Fruit fly (Drosophila melanogaster): ENCODE results near the gene CG8945.

The CG8945 gene

dm6 chrX:17107401-17107916 is 20.0 kb upstream of the CG8945 start, which contains the start of gene CG5004:
Gene CG5004, plus strand, starts transcription at chrX:17107582.
- TF ChIP-seq CG17801 (GFP tag; optimal IDR thresholded peaks at IDR 0.05; ENCODE audit: partially characterized antibody), result no peak

dm6 chrX:17106153-17106700 is 18.8 kb upstream of the CG8945 start:
- TF ChIP-seq CG17801 (GFP tag; optimal IDR thresholded peaks at IDR 0.05; ENCODE audit: partially characterized antibody), result no peak

- no peak for TF ChIP-seq CG17801 (GFP tag; optimal IDR thresholded peaks at IDR 0.05; ENCODE audit: partially characterized antibody)
Measured at dm6 chrX:17105707-17106106, 18.2 kb upstream of the CG8945 start, which contains the start of gene Arpc3B. Gene Arpc3B, minus strand, starts transcription at chrX:17105852.

- no peak for TF ChIP-seq CG17801 (GFP tag; optimal IDR thresholded peaks at IDR 0.05; ENCODE audit: partially characterized antibody)
Measured at dm6 chrX:17093900-17094446, 6.5 kb upstream of the CG8945 start.

dm6 chrX:17093431-17093830 is 6.0 kb upstream of the CG8945 start:
- no peak for TF ChIP-seq CG17801 (GFP tag; optimal IDR thresholded peaks at IDR 0.05; ENCODE audit: partially characterized antibody)

dm6 chrX:17091062-17091904 is 3.8 kb upstream of the CG8945 start, which contains the start of the genes CG16700 and CG4991:
Gene CG16700, plus strand, starts transcription at chrX:17091854.
Gene CG4991, plus strand, starts transcription at chrX:17091854.
- TF ChIP-seq CG17801 (GFP tag; optimal IDR thresholded peaks at IDR 0.05; ENCODE audit: partially characterized antibody), result peak; percentile 45

dm6 chrX:17090585-17090984 is 3.1 kb upstream of the CG8945 start:
- TF ChIP-seq CG17801 (GFP tag; optimal IDR thresholded peaks at IDR 0.05; ENCODE audit: partially characterized antibody), result no peak

- TF ChIP-seq CG17801 (GFP tag; optimal IDR thresholded peaks at IDR 0.05; ENCODE audit: partially characterized antibody), result no peak
Measured at dm6 chrX:17081147-17081546, 6.3 kb downstream of the CG8945 start, which contains the start of gene CG4955. Gene CG4955, plus strand, starts transcription at chrX:17081447.

dm6 chrX:17078139-17078977 is 9.1 kb downstream of the CG8945 start, which contains the start of gene CG4949:
Gene CG4949, plus strand, starts transcription at chrX:17078836.
- no peak for TF ChIP-seq CG17801 (GFP tag; optimal IDR thresholded peaks at IDR 0.05; ENCODE audit: partially characterized antibody)

- no peak for TF ChIP-seq CG17801 (GFP tag; optimal IDR thresholded peaks at IDR 0.05; ENCODE audit: partially characterized antibody)
Measured at dm6 chrX:17077290-17078138, 10.0 kb downstream of the CG8945 start, which contains the start of gene wcy. Gene wcy, minus strand, starts transcription at chrX:17077897.

dm6 chrX:17076449-17077289 is 10.8 kb downstream of the CG8945 start:
- TF ChIP-seq CG17801 (GFP tag; optimal IDR thresholded peaks at IDR 0.05; ENCODE audit: partially characterized antibody), result no peak

dm6 chrX:17068423-17068822 is 19.1 kb downstream of the CG8945 start, which contains the start of gene CG43077:
Gene CG43077, minus strand, starts transcription at chrX:17068523.
- no peak for TF ChIP-seq CG17801 (GFP tag; optimal IDR thresholded peaks at IDR 0.05; ENCODE audit: partially characterized antibody)

dm6 chrX:17066632-17067031 is 20.8 kb downstream of the CG8945 start, which contains the start of gene CG45002:
Gene CG45002, minus strand, starts transcription at chrX:17066732.
- no peak for TF ChIP-seq CG17801 (GFP tag; optimal IDR thresholded peaks at IDR 0.05; ENCODE audit: partially characterized antibody)

Data from ovary, adult (tissue).